Fruit fly (Drosophila melanogaster): ENCODE measurements around the gene CG33003.

- TF ChIP-seq ttk (optimal IDR thresholded peaks at IDR 0.05) (no peak), psq (optimal IDR thresholded peaks at IDR 0.05) (no peak), h (optimal IDR thresholded peaks at IDR 0.05) (no peak), insv (optimal IDR thresholded peaks at IDR 0.05) (no peak)
Measured at dm6 chr2L:4440881-4441737, 40.4 kb downstream of the CG33003 start, which contains the start of gene CG15431.

All from Kc167 (cell line).